Worm (Caenorhabditis elegans): Measurements from ENCODE around the gene K09E2.1.

- TF ChIP-seq F37B4.10 (GFP tag; IDR thresholded peaks at IDR 0.05) (no peak), hlh-12 (tag; optimal IDR thresholded peaks at IDR 0.05) (no peak), ama-1 (optimal IDR thresholded peaks at IDR 0.05) (no peak), ama-1 (GFP tag; optimal IDR thresholded peaks at IDR 0.05) (no peak), hrde-1 (tag; optimal IDR thresholded peaks at IDR 0.05; ENCODE audit: borderline replicate concordance) (no peak)
Measured at ce11 chrX:8656019-8656418, 25.7 kb upstream of the K09E2.1 start.

Measured in whole organism, young adult.